Worm (Caenorhabditis elegans) whole organism, dauer: ENCODE results near the gene T28D6.7.

Experiments used
- unc-62 ChIP-seq: sonication (generic microtip); optimal IDR thresholded peaks from 2 replicates; lab custom pipeline; 2017; ENCODE audit warnings: missing biosample characterization, missing genetic modification reagents, missing genetic modification characterization

The T28D6.7 gene

ce11 chrIII:11346383-11346782, at the start of gene T28D6.7:
Gene T28D6.7, minus strand, starts transcription at chrIII:11346483.
- no peak for TF ChIP-seq unc-62 (GFP tag; lab: Kevin White, UChicago)

- no peak for TF ChIP-seq unc-62 (GFP tag; lab: Kevin White, UChicago)
Observed at ce11 chrIII:11393162-11393561, 46.9 kb upstream of the T28D6.7 start, which contains the start of gene nlp-21. Gene nlp-21, minus strand, starts transcription at chrIII:11393262.

- no peak for TF ChIP-seq unc-62 (GFP tag; lab: Kevin White, UChicago)
Observed at ce11 chrIII:11392740-11393139, 46.5 kb upstream of the T28D6.7 start.

- no peak for TF ChIP-seq unc-62 (GFP tag; lab: Kevin White, UChicago)
Observed at ce11 chrIII:11391601-11392520, 45.6 kb upstream of the T28D6.7 start.

ce11 chrIII:11390832-11391231, 44.5 kb upstream of the T28D6.7 start:
- TF ChIP-seq unc-62 (GFP tag; lab: Kevin White, UChicago), result no peak

ce11 chrIII:11389384-11389783, 43.1 kb upstream of the T28D6.7 start:
- TF ChIP-seq unc-62 (GFP tag; lab: Kevin White, UChicago), result no peak

- no peak for TF ChIP-seq unc-62 (GFP tag; lab: Kevin White, UChicago)
Observed at ce11 chrIII:11381922-11382321, 35.6 kb upstream of the T28D6.7 start, which contains the start of gene subs-4. Gene subs-4, plus strand, starts transcription at chrIII:11382222.

- TF ChIP-seq unc-62 (GFP tag; lab: Kevin White, UChicago), result no peak
Observed at ce11 chrIII:11380555-11380954, 34.3 kb upstream of the T28D6.7 start.

- TF ChIP-seq unc-62 (GFP tag; lab: Kevin White, UChicago), result no peak
Observed at ce11 chrIII:11378910-11379309, 32.6 kb upstream of the T28D6.7 start.

- TF ChIP-seq unc-62 (GFP tag; lab: Kevin White, UChicago), result no peak
Observed at ce11 chrIII:11378450-11378849, 32.2 kb upstream of the T28D6.7 start.

ce11 chrIII:11377880-11378279, 31.6 kb upstream of the T28D6.7 start, which contains the start of gene dpy-18:
Gene dpy-18, minus strand, starts transcription at chrIII:11377980.
- TF ChIP-seq unc-62 (GFP tag; lab: Kevin White, UChicago), result no peak

ce11 chrIII:11372199-11372938, 26.1 kb upstream of the T28D6.7 start:
- no peak for TF ChIP-seq unc-62 (GFP tag; lab: Kevin White, UChicago)

ce11 chrIII:11371688-11372087, 25.4 kb upstream of the T28D6.7 start, which contains the start of gene tba-7:
Gene tba-7, minus strand, starts transcription at chrIII:11371788.
- TF ChIP-seq unc-62 (GFP tag; lab: Kevin White, UChicago), result no peak

ce11 chrIII:11371236-11371635, 25.0 kb upstream of the T28D6.7 start:
- TF ChIP-seq unc-62 (GFP tag; lab: Kevin White, UChicago), result no peak

ce11 chrIII:11366467-11366866, 20.2 kb upstream of the T28D6.7 start, which contains the start of gene T28D6.3:
Gene T28D6.3, plus strand, starts transcription at chrIII:11366767.
- no peak for TF ChIP-seq unc-62 (GFP tag; lab: Kevin White, UChicago)

- no peak for TF ChIP-seq unc-62 (GFP tag; lab: Kevin White, UChicago)
Observed at ce11 chrIII:11362915-11363314, 16.6 kb upstream of the T28D6.7 start.
